Fruit fly (Drosophila melanogaster) whole organism, wandering third instar larva: Measurements from ENCODE around the gene RpS28b.

Source experiments
- dmrt93B ChIP-seq: fragments of 200-800 bp; sonication (Bioruptor generic); optimal IDR thresholded peaks from 2 replicates; lab custom pipeline; 2018; ENCODE audit warnings: missing biosample characterization, mild to moderate bottlenecking, missing genetic modification characterization
- ey ChIP-seq: fragments of 200-800 bp; sonication (Bioruptor generic); optimal IDR thresholded peaks from 2 replicates; lab custom pipeline; 2016; ENCODE audit warnings: missing biosample characterization, missing genetic modification characterization
- fru ChIP-seq: fragments of 200-800 bp; sonication (Bioruptor generic); optimal IDR thresholded peaks from 3 replicates; lab custom pipeline; 2016; ENCODE audit warnings: missing biosample characterization, mild to moderate bottlenecking, missing genetic modification characterization
- sage ChIP-seq: fragments of 200-800 bp; sonication (Bioruptor generic); optimal IDR thresholded peaks from 2 replicates; lab custom pipeline; 2016; ENCODE audit warnings: missing biosample characterization, mild to moderate bottlenecking, missing genetic modification characterization

dm6 chrX:9531869-9532268, 22.6 kb upstream of the RpS28b start:
- TF ChIP-seq ey (GFP tag; lab: Kevin White, UChicago) (no peak), dmrt93B (GFP tag; lab: Kevin White, UChicago) (no peak), sage (GFP tag; lab: Kevin White, UChicago) (no peak), fru (GFP tag; lab: Kevin White, UChicago) (no peak)
